Worm (Caenorhabditis elegans) whole organism, late embryonic: ENCODE measurements around the gene jbts-14.

Source experiments
- dve-1 ChIP-seq: sonication (generic microtip); optimal IDR thresholded peaks from 2 replicates; lab custom pipeline; 2017; ENCODE audit warnings: antibody characterized with exemption, mild to moderate bottlenecking, missing genetic modification characterization, missing compliant biosample characterization
- fkh-6 ChIP-seq: sonication (generic microtip); optimal IDR thresholded peaks from 2 replicates; lab custom pipeline; 2016; ENCODE audit warnings: missing genetic modification characterization, missing compliant biosample characterization
- hlh-13 ChIP-seq: fragments of 200-800 bp; sonication (Bioruptor generic); optimal IDR thresholded peaks from 2 replicates; lab custom pipeline; 2018; ENCODE audit warnings: mild to moderate bottlenecking, missing genetic modification characterization, missing compliant biosample characterization
- nhr-11 ChIP-seq: fragments of 150-350 bp; optimal IDR thresholded peaks from 2 replicates; lab custom pipeline; 2014; ENCODE audit warnings: missing biosample characterization, missing genetic modification characterization
- npax-4 ChIP-seq: sonication (generic microtip); optimal IDR thresholded peaks from 2 replicates; lab custom pipeline; 2016; ENCODE audit warnings: missing genetic modification characterization, missing compliant biosample characterization
- ref-2 ChIP-seq: sonication (generic microtip); optimal IDR thresholded peaks from 2 replicates; lab custom pipeline; 2016; ENCODE audit warnings: missing genetic modification characterization, missing compliant biosample characterization

DNA sequence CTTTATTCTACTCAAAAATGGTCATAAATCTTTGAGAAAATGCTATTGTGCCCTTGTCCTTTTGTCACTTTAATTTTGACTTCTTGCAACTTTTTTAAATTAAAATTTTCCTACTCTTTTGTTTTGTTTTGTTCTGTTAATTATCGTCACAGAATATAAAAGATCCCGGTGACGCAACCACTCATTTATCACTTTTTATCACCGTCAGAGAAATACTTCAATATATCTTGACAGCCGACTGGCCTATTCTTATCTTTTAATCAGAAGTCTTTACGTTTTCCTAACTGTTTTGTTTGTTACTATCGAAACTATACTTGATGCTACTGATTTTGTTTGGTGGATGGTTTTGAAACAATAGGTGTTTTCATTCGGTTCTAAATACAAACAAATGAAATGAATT is 48.1 kb upstream of the jbts-14 start:
- TF ChIP-seq hlh-13 (GFP tag; lab: Kevin White, UChicago) (no peak), nhr-11 (tag; lab: Kevin White, UChicago) (no peak), npax-4 (tag; lab: Kevin White, UChicago) (no peak), fkh-6 (no peak), ref-2 (tag; lab: Kevin White, UChicago) (no peak), dve-1 (tag; lab: Kevin White, UChicago) (no peak)
